Worm (Caenorhabditis elegans) whole organism, L2 larva: ENCODE measurements around the gene ptr-19.

ENCODE experiments used
- ZK546.5 ChIP-seq: sonication (generic microtip); optimal IDR thresholded peaks from 2 replicates; lab custom pipeline; 2017; ENCODE audit warnings: missing biosample characterization, missing genetic modification characterization
- lin-13 ChIP-seq: fragments of 150-350 bp; optimal IDR thresholded peaks from 2 replicates; lab custom pipeline; 2014; ENCODE audit warnings: missing biosample characterization, missing genetic modification reagents, missing genetic modification characterization
- nhr-21 ChIP-seq: fragments of 150-350 bp; optimal IDR thresholded peaks from 2 replicates; lab custom pipeline; 2014; ENCODE audit warnings: missing biosample characterization, missing genetic modification characterization
- ztf-4 ChIP-seq: fragments of 150-350 bp; optimal IDR thresholded peaks from 2 replicates; lab custom pipeline; 2014; ENCODE audit warnings: missing biosample characterization, missing genetic modification characterization

DNA sequence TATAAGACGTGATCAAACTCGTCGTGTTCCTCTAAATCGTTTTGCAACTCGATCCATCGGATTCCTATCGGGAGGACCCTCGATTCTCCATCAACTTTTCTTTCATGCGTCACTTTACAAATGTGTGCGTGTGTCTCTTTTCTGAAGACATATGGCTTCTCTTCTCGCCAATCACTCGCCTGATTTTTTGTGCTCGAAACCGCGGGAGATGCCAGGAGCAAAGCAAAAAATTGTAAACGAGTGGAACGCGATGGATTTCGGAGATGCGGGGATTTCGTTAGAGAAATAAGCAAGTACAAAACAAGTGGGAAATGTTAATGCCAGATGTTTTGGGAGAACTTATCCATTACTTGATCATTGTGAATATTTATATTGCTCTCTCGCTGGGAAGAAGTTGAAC, 42.6 kb downstream of the ptr-19 start:
- TF ChIP-seq nhr-21 (tag; lab: Kevin White, UChicago) (no peak), ZK546.5 (tag; lab: Kevin White, UChicago) (no peak), lin-13 (GFP tag; lab: Kevin White, UChicago) (no peak), ztf-4 (tag; lab: Kevin White, UChicago) (no peak)
